Worm (Caenorhabditis elegans): ENCODE results near the gene hpo-26.

ce11 chrV:6495353-6495752 is 37.5 kb downstream of the hpo-26 start:
- TF ChIP-seq ref-1 (GFP tag; conservative IDR thresholded peaks at IDR 0.05) (no peak), med-1 (GFP tag; optimal IDR thresholded peaks at IDR 0.05; ENCODE audit: insufficient read depth) (no peak), tab-1 (GFP tag; IDR thresholded peaks at IDR 0.05) (no peak), cog-1 (tag; optimal IDR thresholded peaks at IDR 0.05) (no peak)

All from whole organism, midembryonic.